Worm (Caenorhabditis elegans) whole organism, L4 larva: ENCODE data around the gene Y46B2A.3.

Experiments used
- F26F4.8 ChIP-seq: fragments of 200-800 bp; sonication (Bioruptor generic); conservative IDR thresholded peaks from 2 replicates; pipeline ENCODE4 v1.3.6; 2022; ENCODE audit warnings: missing genetic modification characterization, missing compliant biosample characterization
- F37D6.2 ChIP-seq: sonication (generic microtip); optimal IDR thresholded peaks from 2 replicates; lab custom pipeline; 2016; ENCODE audit warnings: mild to moderate bottlenecking, missing genetic modification characterization, missing compliant biosample characterization
- T26A8.4 ChIP-seq: fragments of 200-800 bp; sonication (Bioruptor generic); IDR thresholded peaks from 2 replicates; pipeline ENCODE4 v1.3.6; 2022; ENCODE audit warnings: missing genetic modification characterization, missing compliant biosample characterization
- Y105C5A.15 ChIP-seq: fragments of 200-800 bp; sonication (Bioruptor generic); IDR thresholded peaks from 2 replicates; pipeline ENCODE4 v1.3.6; 2022; ENCODE audit warnings: missing genetic modification characterization, missing compliant biosample characterization
- Y48G9A.11 ChIP-seq: fragments of 200-800 bp; sonication (Bioruptor generic); IDR thresholded peaks from 2 replicates; pipeline ENCODE4 v1.3.6; 2022; ENCODE audit warnings: missing genetic modification reagents, missing genetic modification characterization, missing compliant biosample characterization
- ZK337.2 ChIP-seq: fragments of 200-800 bp; sonication (Bioruptor generic); IDR thresholded peaks from 2 replicates; pipeline ENCODE4 v1.3.6; 2022; ENCODE audit warnings: missing genetic modification reagents, missing genetic modification characterization, missing compliant biosample characterization
- arid-1 ChIP-seq: fragments of 200-800 bp; sonication (Bioruptor generic); conservative IDR thresholded peaks from 2 replicates; pipeline ENCODE4 v1.3.6; 2022; ENCODE audit warnings: missing genetic modification reagents, missing genetic modification characterization, missing compliant biosample characterization
- ceh-44 ChIP-seq: fragments of 200-800 bp; sonication (Bioruptor generic); IDR thresholded peaks from 2 replicates; pipeline ENCODE4 v1.3.6; 2022; ENCODE audit warnings: missing genetic modification reagents, missing genetic modification characterization, missing compliant biosample characterization
- cey-2 ChIP-seq: sonication (generic microtip); optimal IDR thresholded peaks from 3 replicates; lab custom pipeline; 2017; ENCODE audit warnings: missing genetic modification characterization, mild to moderate bottlenecking, missing compliant biosample characterization, antibody characterized with exemption, borderline replicate concordance; ENCODE audit not compliant: insufficient read depth
- ctbp-1 ChIP-seq: fragments of 200-800 bp; sonication (Bioruptor generic); IDR thresholded peaks from 2 replicates; pipeline ENCODE4 v1.3.6; 2022; ENCODE audit warnings: missing genetic modification reagents, missing genetic modification characterization, missing compliant biosample characterization
- daf-12 ChIP-seq: fragments of 150-350 bp; optimal IDR thresholded peaks from 2 replicates; lab custom pipeline; 2014; ENCODE audit warnings: missing biosample characterization, missing genetic modification reagents, missing genetic modification characterization
- daf-16 ChIP-seq, 3 experiments: sonication (generic microtip); optimal IDR thresholded peaks; 2 replicates each; lab custom pipeline; 2016 to 2017; ENCODE audit warnings: missing genetic modification characterization in 3 of 3, missing genetic modification reagents in 3 of 3, mild to moderate bottlenecking in 2 of 3, missing compliant biosample characterization in 2 of 3, missing biosample characterization in 1 of 3, moderate library complexity in 1 of 3
- dmd-6 ChIP-seq: fragments of 200-800 bp; sonication (Bioruptor generic); IDR thresholded peaks from 2 replicates; pipeline ENCODE4 v1.3.6; 2022; ENCODE audit warnings: missing genetic modification reagents, missing genetic modification characterization, missing compliant biosample characterization
- dpl-1 ChIP-seq: fragments of 150-350 bp; optimal IDR thresholded peaks from 2 replicates; lab custom pipeline; 2014; ENCODE audit warnings: missing biosample characterization, missing genetic modification reagents, missing genetic modification characterization
- dve-1 ChIP-seq: sonication (generic microtip); optimal IDR thresholded peaks from 2 replicates; lab custom pipeline; 2017; ENCODE audit warnings: antibody characterized with exemption, mild to moderate bottlenecking, missing genetic modification characterization, missing compliant biosample characterization; ENCODE audit not compliant: insufficient read depth
- egl-43 ChIP-seq: fragments of 200-800 bp; sonication (Bioruptor generic); IDR thresholded peaks from 2 replicates; pipeline ENCODE4 v1.3.6; 2022; ENCODE audit warnings: missing genetic modification reagents, missing genetic modification characterization, missing compliant biosample characterization
- gei-8 ChIP-seq: fragments of 200-800 bp; sonication (Bioruptor generic); optimal IDR thresholded peaks from 2 replicates; lab custom pipeline; 2018; ENCODE audit warnings: mild to moderate bottlenecking, missing genetic modification characterization, missing compliant biosample characterization
- hif-1 ChIP-seq, 2 experiments: sonication (generic microtip); optimal IDR thresholded peaks; 2 replicates each; lab custom pipeline; 2016 to 2017; ENCODE audit warnings: missing compliant biosample characterization in 2 of 2, missing genetic modification characterization in 2 of 2, missing genetic modification reagents in 2 of 2, missing genotype in 2 of 2, mild to moderate bottlenecking in 1 of 2
- hlh-11 ChIP-seq: fragments of 200-800 bp; sonication (Bioruptor generic); optimal IDR thresholded peaks from 2 replicates; lab custom pipeline; 2018; ENCODE audit warnings: mild to moderate bottlenecking, missing genetic modification characterization, missing compliant biosample characterization
- hmg-1.1 ChIP-seq: fragments of 200-800 bp; sonication (Bioruptor generic); IDR thresholded peaks from 2 replicates; pipeline ENCODE4 v1.3.6; 2022; ENCODE audit warnings: missing genetic modification reagents, missing genetic modification characterization, missing compliant biosample characterization
- jun-1 ChIP-seq: fragments of 150-350 bp; optimal IDR thresholded peaks from 2 replicates; lab custom pipeline; 2014; ENCODE audit warnings: missing biosample characterization, missing genetic modification reagents, missing genetic modification characterization
- lin-13 ChIP-seq: fragments of 150-350 bp; optimal IDR thresholded peaks from 2 replicates; lab custom pipeline; 2014; ENCODE audit warnings: missing biosample characterization, missing genetic modification reagents, missing genetic modification characterization
- lin-15B ChIP-seq: fragments of 150-350 bp; sonication (generic microtip); optimal IDR thresholded peaks from 3 replicates; lab custom pipeline; 2014; ENCODE audit warnings: missing biosample characterization, missing genetic modification characterization
- lir-3 ChIP-seq: sonication (generic microtip); optimal IDR thresholded peaks from 2 replicates; lab custom pipeline; 2016; ENCODE audit warnings: mild to moderate bottlenecking, missing genetic modification characterization, missing compliant biosample characterization
- lsy-2 ChIP-seq, 2 experiments: fragments of 150-350 bp in 1 of 2; sonication (generic microtip) in 1 of 2; optimal IDR thresholded peaks; 2 replicates each; lab custom pipeline; 2014 to 2017; ENCODE audit warnings: missing biosample characterization in 2 of 2, missing genetic modification characterization in 2 of 2
- mdl-1 ChIP-seq, 2 experiments: fragments of 150-350 bp in 1 of 2; sonication (generic microtip) in 1 of 2; optimal IDR thresholded peaks; 2 replicates each; lab custom pipeline; 2014 to 2017; ENCODE audit warnings: missing biosample characterization in 2 of 2, missing genetic modification characterization in 2 of 2
- mdt-29 ChIP-seq: fragments of 200-800 bp; sonication (Bioruptor generic); IDR thresholded peaks from 2 replicates; pipeline ENCODE4 v1.3.6; 2022; ENCODE audit warnings: missing genetic modification reagents, missing genetic modification characterization, missing compliant biosample characterization
- mes-2 ChIP-seq: sonication (generic microtip); optimal IDR thresholded peaks from 2 replicates; lab custom pipeline; 2016; ENCODE audit warnings: missing genotype, mild to moderate bottlenecking, missing genetic modification characterization, missing compliant biosample characterization; ENCODE audit not compliant: poor library complexity, severe bottlenecking
- nhr-102 ChIP-seq: sonication (generic microtip); optimal IDR thresholded peaks from 2 replicates; lab custom pipeline; 2016; ENCODE audit warnings: mild to moderate bottlenecking, missing genetic modification characterization, moderate library complexity, missing compliant biosample characterization
- nhr-11 ChIP-seq: fragments of 150-350 bp; optimal IDR thresholded peaks from 2 replicates; lab custom pipeline; 2014; ENCODE audit warnings: missing biosample characterization, missing genetic modification characterization
- nhr-28 ChIP-seq: fragments of 150-350 bp; optimal IDR thresholded peaks from 2 replicates; lab custom pipeline; 2014; ENCODE audit warnings: missing biosample characterization, missing genetic modification characterization
- nhr-42 ChIP-seq: fragments of 200-800 bp; sonication (Bioruptor generic); IDR thresholded peaks from 2 replicates; pipeline ENCODE4 v1.3.6; 2022; ENCODE audit warnings: missing genetic modification characterization, missing compliant biosample characterization
- nhr-48 ChIP-seq: sonication (generic microtip); optimal IDR thresholded peaks from 2 replicates; lab custom pipeline; 2016; ENCODE audit warnings: mild to moderate bottlenecking, missing genetic modification characterization, missing compliant biosample characterization
- nhr-77 ChIP-seq: fragments of 150-350 bp; optimal IDR thresholded peaks from 2 replicates; lab custom pipeline; 2014; ENCODE audit warnings: missing biosample characterization, missing genetic modification characterization
- pha-4 ChIP-seq, 2 experiments: fragments of 150-350 bp in 1 of 2; fragments of 200-800 bp in 1 of 2; sonication (Bioruptor generic) in 1 of 2; IDR thresholded peaks in 1 of 2; optimal IDR thresholded peaks in 1 of 2; 2 replicates each; pipeline versions ENCODE4 v1.3.6 to Lab custom; 2014 to 2022; ENCODE audit warnings: missing genetic modification characterization in 2 of 2, missing genetic modification reagents in 2 of 2, missing biosample characterization in 1 of 2, missing compliant biosample characterization in 1 of 2
- pqm-1 ChIP-seq: sonication (generic microtip); optimal IDR thresholded peaks from 2 replicates; lab custom pipeline; 2017; ENCODE audit warnings: missing biosample characterization, missing genetic modification characterization
- rbr-2 ChIP-seq: sonication (generic microtip); optimal IDR thresholded peaks from 2 replicates; lab custom pipeline; 2016; ENCODE audit warnings: missing genotype, missing genetic modification characterization, missing compliant biosample characterization
- set-16 ChIP-seq: fragments of 200-800 bp; sonication (Bioruptor generic); IDR thresholded peaks from 2 replicates; pipeline ENCODE4 v1.3.6; 2022; ENCODE audit warnings: missing genetic modification reagents, missing genetic modification characterization, missing compliant biosample characterization
- snpc-4 ChIP-seq: fragments of 150-350 bp; optimal IDR thresholded peaks from 2 replicates; lab custom pipeline; 2014; ENCODE audit warnings: missing biosample characterization, missing genetic modification characterization
- spr-1 ChIP-seq: sonication (generic microtip); optimal IDR thresholded peaks from 2 replicates; lab custom pipeline; 2016; ENCODE audit warnings: mild to moderate bottlenecking, missing genetic modification characterization, missing compliant biosample characterization
- unc-130 ChIP-seq: sonication (generic microtip); optimal IDR thresholded peaks from 2 replicates; lab custom pipeline; 2016; ENCODE audit warnings: missing genetic modification reagents, missing genetic modification characterization, missing compliant biosample characterization
- unc-39 ChIP-seq: sonication (generic microtip); optimal IDR thresholded peaks from 2 replicates; lab custom pipeline; 2017; ENCODE audit warnings: missing biosample characterization, missing genetic modification characterization
- unc-62 ChIP-seq, 3 experiments: fragments of 150-350 bp in 1 of 3; sonication (generic microtip); optimal IDR thresholded peaks in 2 of 3; peaks in 1 of 3; 1 replicate in 1 of 3; 2 replicates in 2 of 3; lab custom pipeline; 2014 to 2017; ENCODE audit warnings: missing biosample characterization in 3 of 3, missing genetic modification characterization in 3 of 3, missing genetic modification reagents in 3 of 3, missing genotype in 1 of 3
- vab-7 ChIP-seq: fragments of 200-800 bp; sonication (Bioruptor generic); IDR thresholded peaks from 2 replicates; pipeline ENCODE4 v1.3.6; 2022; ENCODE audit warnings: missing genetic modification reagents, missing genetic modification characterization, missing compliant biosample characterization
- zag-1 ChIP-seq: fragments of 150-350 bp; optimal IDR thresholded peaks from 2 replicates; lab custom pipeline; 2014; ENCODE audit warnings: missing biosample characterization, missing genetic modification characterization
- zfp-3 ChIP-seq: fragments of 200-800 bp; sonication (Bioruptor generic); conservative IDR thresholded peaks from 2 replicates; pipeline ENCODE4 v1.3.6; 2022; ENCODE audit warnings: missing genetic modification reagents, missing genetic modification characterization, missing compliant biosample characterization
- ztf-11 ChIP-seq: fragments of 150-350 bp; optimal IDR thresholded peaks from 2 replicates; lab custom pipeline; 2014; ENCODE audit warnings: missing biosample characterization, missing genetic modification characterization

Y46B2A.3 gene

DNA sequence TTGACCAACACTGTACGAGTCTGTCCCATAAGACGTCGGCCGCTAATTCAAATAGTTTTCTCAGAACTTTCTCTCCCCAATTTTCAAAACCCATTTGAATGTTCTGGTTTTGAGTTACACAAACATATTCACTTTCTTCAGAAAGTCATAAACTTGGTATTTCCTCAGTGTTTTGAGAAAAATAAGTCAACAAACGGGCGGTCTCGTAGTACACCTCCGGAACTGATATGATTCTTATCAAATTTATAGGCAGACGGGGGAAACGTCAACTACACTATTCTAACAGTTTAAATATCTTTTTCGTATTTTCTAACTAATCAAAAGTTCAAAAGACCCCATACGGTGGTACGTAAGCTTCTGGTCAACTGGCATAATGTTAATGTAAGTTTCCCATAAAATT, 17.5 kb upstream of the Y46B2A.3 start (continued):
- TF ChIP-seq T26A8.4: no peak
- TF ChIP-seq spr-1 (tag; lab: Kevin White, UChicago): no peak
- TF ChIP-seq unc-39: no peak
- TF ChIP-seq egl-43 (GFP tag; lab: Robert Waterston, UW): no peak

ce11 chrII:880666-881226, 14.0 kb upstream of the Y46B2A.3 start:
- TF ChIP-seq set-16 (GFP tag; lab: Robert Waterston, UW) (no peak), unc-130 (GFP tag; lab: Kevin White, UChicago) (no peak), hif-1 (tag; optimal IDR thresholded peaks at IDR 0.05; lab: Kevin White, UChicago) (no peak), dpl-1 (no peak), nhr-11 (tag; lab: Kevin White, UChicago) (no peak), pqm-1 (tag; lab: Kevin White, UChicago) (peak; percentile 87), ztf-11 (tag; lab: Kevin White, UChicago) (no peak), snpc-4 (no peak), gei-8 (GFP tag; lab: Kevin White, UChicago) (no peak), zfp-3 (GFP tag; lab: Robert Waterston, UW) (no peak), F37D6.2 (tag; lab: Kevin White, UChicago) (no peak), mdl-1 (tag; optimal IDR thresholded peaks at IDR 0.05; lab: Kevin White, UChicago) (no peak), nhr-77 (tag; lab: Kevin White, UChicago) (peak; percentile 11), nhr-48 (tag; lab: Kevin White, UChicago) (no peak), Y48G9A.11 (GFP tag; lab: Robert Waterston, UW) (no peak), lsy-2 (tag; optimal IDR thresholded peaks at IDR 0.05; lab: Kevin White, UChicago) (no peak), mdt-29 (no peak), nhr-102 (tag; lab: Kevin White, UChicago) (no peak), ctbp-1 (GFP tag; lab: Robert Waterston, UW) (no peak), zag-1 (tag; lab: Kevin White, UChicago) (no peak), vab-7 (no peak), nhr-42 (GFP tag; lab: Robert Waterston, UW) (no peak), daf-12 (tag; lab: Kevin White, UChicago) (no peak), cey-2 (tag; lab: Kevin White, UChicago) (no peak), pha-4 (GFP tag; IDR thresholded peaks at IDR 0.05; lab: Robert Waterston, UW) (no peak), pha-4 (tag; optimal IDR thresholded peaks at IDR 0.05; lab: Kevin White, UChicago) (no peak), hmg-1.1 (GFP tag; lab: Robert Waterston, UW) (no peak), lin-15B (tag; lab: Kevin White, UChicago) (no peak), Y105C5A.15 (no peak), rbr-2 (tag; lab: Kevin White, UChicago) (no peak), daf-16 (GFP tag; optimal IDR thresholded peaks at IDR 0.05; lab: Kevin White, UChicago) (no peak), daf-16 (tag; optimal IDR thresholded peaks at IDR 0.05; lab: Kevin White, UChicago) (peak; percentile 42), jun-1 (no peak), dve-1 (tag; lab: Kevin White, UChicago) (peak; percentile 9), arid-1 (GFP tag; lab: Robert Waterston, UW) (no peak), nhr-28 (tag; lab: Kevin White, UChicago) (peak; percentile 54), egl-43 (GFP tag; lab: Robert Waterston, UW) (no peak), lin-13 (GFP tag; lab: Kevin White, UChicago) (peak; percentile 20), ceh-44 (no peak), mes-2 (tag; lab: Kevin White, UChicago) (no peak), F26F4.8 (GFP tag; lab: Robert Waterston, UW) (no peak), ZK337.2 (no peak), lir-3 (tag; lab: Kevin White, UChicago) (no peak), unc-62 (GFP tag; optimal IDR thresholded peaks at IDR 0.05 in 1 of 2; lab: Kevin White, UChicago) (peak in 1 of 2 experiments; percentile 99), unc-62 (tag; optimal IDR thresholded peaks at IDR 0.05; lab: Kevin White, UChicago) (no peak), dmd-6 (peak; percentile 71), hlh-11 (peak; percentile 47)
- TF ChIP-seq, all 104 proteins: peak for 9
